Worm (Caenorhabditis elegans): ENCODE data around the gene Y38E10A.33.

DNA sequence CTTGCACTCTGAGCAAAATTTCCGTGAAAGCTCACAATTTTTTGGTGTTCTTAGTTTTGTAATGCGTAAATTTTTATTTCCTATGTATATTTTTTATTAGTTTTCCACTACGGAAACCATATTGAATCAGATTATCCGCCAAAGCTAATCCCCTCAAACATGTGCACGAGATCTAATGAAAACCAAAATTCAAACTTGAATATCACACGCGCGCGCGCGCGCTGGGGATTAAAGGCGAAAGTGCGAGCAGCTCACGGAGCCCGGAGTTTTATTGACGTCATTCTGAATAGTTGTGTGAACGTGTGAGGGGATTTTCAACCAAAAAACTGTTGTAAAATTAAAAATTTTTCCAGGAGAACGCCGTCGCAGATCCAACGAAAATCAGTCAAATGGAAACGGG lies 10.6 kb downstream of the Y38E10A.33 start:
- TF ChIP-seq dve-1 (tag; optimal IDR thresholded peaks at IDR 0.05; ENCODE audit: insufficient read depth) (no peak), ceh-82 (tag; optimal IDR thresholded peaks at IDR 0.05) (no peak), nhr-6 (tag; optimal IDR thresholded peaks at IDR 0.05) (no peak), F26F4.8 (GFP tag; conservative IDR thresholded peaks at IDR 0.05) (no peak), hmg-1.1 (GFP tag; IDR thresholded peaks at IDR 0.05) (no peak), gei-8 (GFP tag; optimal IDR thresholded peaks at IDR 0.05) (no peak), ztf-11 (tag; optimal IDR thresholded peaks at IDR 0.05) (no peak), pqm-1 (tag; optimal IDR thresholded peaks at IDR 0.05) (no peak)

Data from whole organism, L4 larva.